Fruit fly (Drosophila melanogaster) whole organism, embryonic: ENCODE measurements around the gene CG6012.

ENCODE experiments used
- Abd-B ChIP-seq: fragments of 200-800 bp; sonication (Bioruptor generic); optimal IDR thresholded peaks from 2 replicates; lab custom pipeline; 2018; ENCODE audit warnings: missing biosample characterization, mild to moderate bottlenecking, missing genetic modification characterization, moderate library complexity
- Asciz ChIP-seq: fragments of 200-800 bp; sonication (Bioruptor generic); optimal IDR thresholded peaks from 2 replicates; lab custom pipeline; 2017; ENCODE audit warnings: missing biosample characterization, mild to moderate bottlenecking, missing genetic modification characterization, missing genetic modification reagents
- Atf6 ChIP-seq: fragments of 200-800 bp; sonication (Bioruptor generic); IDR thresholded peaks from 2 replicates; pipeline ENCODE4 v1.3.6; 2022; ENCODE audit warnings: missing biosample characterization, missing genetic modification characterization
- B-H1 ChIP-seq: fragments of 200-800 bp; sonication (Bioruptor generic); IDR thresholded peaks from 3 replicates; pipeline ENCODE4 v1.3.6; 2022; ENCODE audit warnings: missing biosample characterization, missing genetic modification characterization
- Bteb2 ChIP-seq: fragments of 200-800 bp; sonication (Bioruptor generic); optimal IDR thresholded peaks from 2 replicates; lab custom pipeline; 2016; ENCODE audit warnings: missing biosample characterization, missing genetic modification characterization
- CG10654 ChIP-seq: fragments of 200-800 bp; sonication (Bioruptor generic); optimal IDR thresholded peaks from 2 replicates; lab custom pipeline; 2016; ENCODE audit warnings: missing biosample characterization, missing genetic modification characterization
- CG10979 ChIP-seq: fragments of 200-800 bp; sonication (Bioruptor generic); optimal IDR thresholded peaks from 2 replicates; lab custom pipeline; 2018; ENCODE audit warnings: missing biosample characterization, mild to moderate bottlenecking, missing genetic modification characterization, moderate library complexity
- CG11093 ChIP-seq: fragments of 200-800 bp; sonication (Bioruptor generic); IDR thresholded peaks from 3 replicates; pipeline ENCODE4 v1.3.6; 2022; ENCODE audit warnings: missing biosample characterization, missing genetic modification characterization
- CG12104 ChIP-seq: fragments of 200-800 bp; sonication (Bioruptor generic); optimal IDR thresholded peaks from 3 replicates; lab custom pipeline; 2016; ENCODE audit warnings: missing biosample characterization, missing genetic modification characterization
- CG12391 ChIP-seq: fragments of 200-800 bp; sonication (Bioruptor generic); optimal IDR thresholded peaks from 3 replicates; lab custom pipeline; 2018; ENCODE audit warnings: missing biosample characterization, mild to moderate bottlenecking, missing genetic modification characterization, moderate library complexity
- CG12769 ChIP-seq: fragments of 200-800 bp; sonication (Bioruptor generic); optimal IDR thresholded peaks from 2 replicates; lab custom pipeline; 2019; ENCODE audit warnings: missing biosample characterization, mild to moderate bottlenecking, missing genetic modification characterization, moderate library complexity
- CG14050 ChIP-seq: fragments of 200-800 bp; sonication (Bioruptor generic); IDR thresholded peaks from 3 replicates; pipeline ENCODE4 v1.3.6; 2022; ENCODE audit warnings: missing biosample characterization, missing genetic modification characterization
- CG14667 ChIP-seq: fragments of 200-800 bp; sonication (Bioruptor generic); IDR thresholded peaks from 2 replicates; pipeline ENCODE4 v1.3.6; 2022; ENCODE audit warnings: missing biosample characterization, missing genetic modification characterization
- CG14965 ChIP-seq: fragments of 200-800 bp; sonication (Bioruptor generic); optimal IDR thresholded peaks from 2 replicates; lab custom pipeline; 2016; ENCODE audit warnings: missing biosample characterization, missing genetic modification characterization, borderline replicate concordance
- CG17359 ChIP-seq: fragments of 200-800 bp; sonication (Bioruptor generic); optimal IDR thresholded peaks from 3 replicates; lab custom pipeline; 2018; ENCODE audit warnings: missing biosample characterization, mild to moderate bottlenecking, missing genetic modification characterization, moderate library complexity
- CG30403 ChIP-seq: fragments of 200-800 bp; sonication (Bioruptor generic); optimal IDR thresholded peaks from 3 replicates; lab custom pipeline; 2016; ENCODE audit warnings: missing biosample characterization, missing genetic modification characterization
- CG31441 ChIP-seq: fragments of 200-800 bp; sonication (Bioruptor generic); IDR thresholded peaks from 2 replicates; pipeline ENCODE4 v1.3.6; 2022; ENCODE audit warnings: missing biosample characterization, missing genetic modification characterization
- CG32772 ChIP-seq: fragments of 200-800 bp; sonication (Bioruptor generic); IDR thresholded peaks from 2 replicates; pipeline ENCODE4 v1.3.6; 2022; ENCODE audit warnings: missing biosample characterization, missing genetic modification characterization
- CG34224 ChIP-seq: fragments of 200-800 bp; sonication (Bioruptor generic); IDR thresholded peaks from 3 replicates; pipeline ENCODE4 v1.3.6; 2022; ENCODE audit warnings: missing biosample characterization, missing genetic modification characterization; ENCODE audit not compliant: partially characterized antibody
- CG4424 ChIP-seq: fragments of 200-800 bp; sonication (Bioruptor generic); optimal IDR thresholded peaks from 3 replicates; lab custom pipeline; 2016; ENCODE audit warnings: missing biosample characterization, missing genetic modification characterization
- CG5180 ChIP-seq: fragments of 200-800 bp; sonication (Bioruptor generic); optimal IDR thresholded peaks from 3 replicates; lab custom pipeline; 2017; ENCODE audit warnings: missing biosample characterization, missing genetic modification characterization, mild to moderate bottlenecking, moderate library complexity, missing genetic modification reagents
- CG6272 ChIP-seq: fragments of 200-800 bp; sonication (Bioruptor generic); IDR thresholded peaks from 2 replicates; pipeline ENCODE4 v1.3.6; 2022; ENCODE audit warnings: missing biosample characterization, missing genetic modification characterization
- CG7839 ChIP-seq: fragments of 200-800 bp; sonication (Bioruptor generic); optimal IDR thresholded peaks from 3 replicates; lab custom pipeline; 2018; ENCODE audit warnings: missing biosample characterization, mild to moderate bottlenecking, missing genetic modification characterization, moderate library complexity
- CG7928 ChIP-seq: fragments of 200-800 bp; sonication (Bioruptor generic); optimal IDR thresholded peaks from 2 replicates; lab custom pipeline; 2017; ENCODE audit warnings: missing biosample characterization, mild to moderate bottlenecking, missing genetic modification characterization
- CG9932 ChIP-seq: fragments of 200-800 bp; sonication (Bioruptor generic); IDR thresholded peaks from 2 replicates; pipeline ENCODE4 v1.3.6; 2022; ENCODE audit warnings: missing biosample characterization, missing genetic modification characterization
- D ChIP-seq, 2 experiments: fragments of 200-800 bp in 1 of 2; fragments of >200 bp in 1 of 2; sonication (Bioruptor generic) in 1 of 2; optimal IDR thresholded peaks; 2 replicates in 1 of 2; 3 replicates in 1 of 2; lab custom pipeline; 2017; ENCODE audit warnings: mild to moderate bottlenecking in 1 of 2, missing biosample characterization in 1 of 2, missing genetic modification characterization in 1 of 2, missing genetic modification reagents in 1 of 2
- Elba2 ChIP-seq: fragments of 200-800 bp; sonication (Bioruptor generic); optimal IDR thresholded peaks from 3 replicates; lab custom pipeline; 2016; ENCODE audit warnings: missing biosample characterization, missing genetic modification characterization
- Fer2 ChIP-seq: fragments of 200-800 bp; sonication (Bioruptor generic); optimal IDR thresholded peaks from 2 replicates; lab custom pipeline; 2018; ENCODE audit warnings: missing biosample characterization, mild to moderate bottlenecking, missing genetic modification characterization, moderate library complexity
- HHEX ChIP-seq: fragments of 200-800 bp; sonication (Bioruptor generic); optimal IDR thresholded peaks from 3 replicates; lab custom pipeline; 2017; ENCODE audit warnings: missing biosample characterization, mild to moderate bottlenecking, missing genetic modification characterization, missing genetic modification reagents
- HmgD ChIP-seq: fragments of 200-800 bp; sonication (Bioruptor generic); optimal IDR thresholded peaks from 3 replicates; lab custom pipeline; 2016; ENCODE audit warnings: missing biosample characterization, missing genetic modification characterization
- Hmr ChIP-seq: fragments of 200-800 bp; sonication (Bioruptor generic); optimal IDR thresholded peaks from 3 replicates; lab custom pipeline; 2017; ENCODE audit warnings: mild to moderate bottlenecking, missing biosample characterization, missing genetic modification reagents, missing genetic modification characterization
- Sox100B ChIP-seq: fragments of 200-800 bp; sonication (Bioruptor generic); optimal IDR thresholded peaks from 3 replicates; lab custom pipeline; 2018; ENCODE audit warnings: missing biosample characterization, mild to moderate bottlenecking, missing genetic modification characterization
- Vsx1 ChIP-seq: fragments of 200-800 bp; sonication (Bioruptor generic); optimal IDR thresholded peaks from 2 replicates; lab custom pipeline; 2017; ENCODE audit warnings: missing biosample characterization, mild to moderate bottlenecking, missing genetic modification characterization, missing genetic modification reagents
- Xbp1 ChIP-seq: fragments of 200-800 bp; sonication (Bioruptor generic); optimal IDR thresholded peaks from 3 replicates; lab custom pipeline; 2016; ENCODE audit warnings: missing biosample characterization, mild to moderate bottlenecking, missing genetic modification characterization
- Xrp1 ChIP-seq: fragments of 200-800 bp; sonication (Bioruptor generic); IDR thresholded peaks from 2 replicates; pipeline ENCODE4 v1.3.6; 2022; ENCODE audit warnings: missing biosample characterization, missing genetic modification characterization
- bcd ChIP-seq: fragments of 200-800 bp; sonication (Bioruptor generic); optimal IDR thresholded peaks from 2 replicates; lab custom pipeline; 2017; ENCODE audit warnings: missing biosample characterization, mild to moderate bottlenecking, missing genetic modification characterization
- bsh ChIP-seq, 2 experiments: fragments of 200-800 bp; sonication (Bioruptor generic); optimal IDR thresholded peaks; 2 replicates each; lab custom pipeline; 2017 to 2018; ENCODE audit warnings: mild to moderate bottlenecking in 2 of 2, missing biosample characterization in 2 of 2, missing genetic modification characterization in 2 of 2, moderate library complexity in 1 of 2
- dmrt99B ChIP-seq: fragments of 200-800 bp; sonication (Bioruptor generic); optimal IDR thresholded peaks from 2 replicates; lab custom pipeline; 2018; ENCODE audit warnings: missing biosample characterization, mild to moderate bottlenecking, missing genetic modification characterization, moderate library complexity
- esg ChIP-seq: fragments of 200-800 bp; sonication (Bioruptor generic); conservative IDR thresholded peaks from 2 replicates; pipeline ENCODE4 v1.3.6; 2022; ENCODE audit warnings: missing biosample characterization, missing genetic modification characterization
- eve ChIP-seq, 2 experiments: fragments of >200 bp; optimal IDR thresholded peaks; 2 replicates each; lab custom pipeline; 2017; ENCODE audit warnings: missing biosample characterization in 2 of 2, missing genetic modification characterization in 2 of 2
- fru ChIP-seq: fragments of >200 bp; optimal IDR thresholded peaks from 2 replicates; lab custom pipeline; 2017
- gsb ChIP-seq: fragments of 200-800 bp; sonication (Bioruptor generic); IDR thresholded peaks from 2 replicates; pipeline ENCODE4 v1.3.6; 2022; ENCODE audit warnings: missing biosample characterization, missing genetic modification characterization
- hkb ChIP-seq, 2 experiments: fragments of 200-800 bp in 1 of 2; fragments of >200 bp in 1 of 2; sonication (Bioruptor generic) in 1 of 2; IDR thresholded peaks in 1 of 2; optimal IDR thresholded peaks in 1 of 2; 2 replicates each; pipeline versions ENCODE4 v1.3.6 to Lab custom; 2017 to 2022; ENCODE audit warnings: missing biosample characterization in 1 of 2, missing genetic modification characterization in 1 of 2
- ken ChIP-seq: fragments of 200-800 bp; sonication (Bioruptor generic); IDR thresholded peaks from 3 replicates; pipeline ENCODE4 v1.3.6; 2022; ENCODE audit warnings: missing biosample characterization, missing genetic modification characterization
- odd ChIP-seq: fragments of 200-800 bp; sonication (Bioruptor generic); optimal IDR thresholded peaks from 2 replicates; lab custom pipeline; 2017; ENCODE audit warnings: missing biosample characterization, mild to moderate bottlenecking, missing genetic modification characterization
- org-1 ChIP-seq: fragments of 200-800 bp; sonication (Bioruptor generic); optimal IDR thresholded peaks from 2 replicates; lab custom pipeline; 2017; ENCODE audit warnings: missing biosample characterization, missing genetic modification characterization
- ranshi ChIP-seq: fragments of 200-800 bp; sonication (Bioruptor generic); IDR thresholded peaks from 2 replicates; pipeline ENCODE4 v1.3.6; 2022; ENCODE audit warnings: missing biosample characterization, missing genetic modification characterization
- tap ChIP-seq: fragments of 200-800 bp; optimal IDR thresholded peaks from 3 replicates; lab custom pipeline; 2019; ENCODE audit warnings: missing biosample characterization, mild to moderate bottlenecking, missing genetic modification characterization, moderate library complexity
- ttk ChIP-seq: fragments of 200-800 bp; sonication (Bioruptor generic); IDR thresholded peaks from 2 replicates; pipeline ENCODE4 v2.1.2; 2022; ENCODE audit warnings: missing biosample characterization, missing genetic modification characterization

Gene CG6012

DNA sequence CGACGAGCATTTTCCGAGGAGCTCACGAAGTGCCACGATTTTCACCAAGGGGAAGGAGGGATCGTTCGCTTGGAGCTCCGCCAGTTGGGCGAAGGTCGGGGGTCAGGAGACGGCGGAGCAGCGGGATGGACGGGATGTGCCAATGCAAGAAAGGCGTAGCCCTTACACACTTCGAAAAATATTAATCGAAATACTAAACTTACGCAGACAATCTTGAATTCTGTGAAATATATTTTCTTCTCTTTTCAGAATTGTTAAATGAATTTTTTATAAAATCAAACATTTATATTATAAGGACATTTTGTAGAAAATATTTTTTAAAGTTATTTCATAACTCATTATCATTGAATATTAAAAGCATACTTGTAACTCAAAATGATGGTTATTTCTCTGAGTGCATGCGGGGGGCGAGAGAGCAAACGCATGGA lies 7.6 kb upstream of the CG6012 start (continued):
- TF ChIP-seq CG5180 (GFP tag; lab: Kevin White, UChicago), result peak; percentile 15
- TF ChIP-seq CG6272, result no peak
- TF ChIP-seq CG9932 (GFP tag; lab: Robert Waterston, UW), result peak; percentile 39; the same call in 1 of the 2 replicates
- peak; percentile 38; the same call in 1 of the 2 replicates for TF ChIP-seq CG32772 (GFP tag; lab: Robert Waterston, UW)
- peak; percentile 24 for TF ChIP-seq odd (GFP tag; lab: Kevin White, UChicago)
- no peak for TF ChIP-seq ranshi
- peak; percentile 24 for TF ChIP-seq HHEX (GFP tag; lab: Kevin White, UChicago)
- no peak for TF ChIP-seq CG10654 (GFP tag; lab: Kevin White, UChicago)
- no peak for TF ChIP-seq ken (GFP tag; lab: Robert Waterston, UW)
- TF ChIP-seq bsh (GFP tag; optimal IDR thresholded peaks at IDR 0.05; lab: Kevin White, UChicago), result peak in 1 of 2 experiments; percentile 51
- peak; percentile 61 for TF ChIP-seq bcd
- TF ChIP-seq CG12391 (tag; lab: Kevin White, UChicago), result peak; percentile 62
- peak; percentile 76 for TF ChIP-seq CG7839
- TF ChIP-seq Elba2 (GFP tag; lab: Kevin White, UChicago), result no peak
- TF ChIP-seq HmgD (GFP tag; lab: Kevin White, UChicago), result no peak
- no peak for TF ChIP-seq Bteb2
- no peak for TF ChIP-seq CG7928 (GFP tag; lab: Kevin White, UChicago)
- no peak for TF ChIP-seq Fer2 (tag; lab: Kevin White, UChicago)
- peak; percentile 31 for TF ChIP-seq Asciz (GFP tag; lab: Kevin White, UChicago)
- TF ChIP-seq Xbp1, result peak; percentile 43
- peak; percentile 75 for TF ChIP-seq dmrt99B
- TF ChIP-seq CG30403, result peak; percentile 48
- TF ChIP-seq CG14050 (GFP tag; lab: Robert Waterston, UW), result peak; percentile 45; the same call in 1 of the 3 replicates
- TF ChIP-seq CG31441 (GFP tag; lab: Robert Waterston, UW), result peak; percentile 67
- TF ChIP-seq CG17359, result peak; percentile 49
- no peak for TF ChIP-seq fru (lab: Kevin White, UChicago)
- 0 out of 2 replicates have a peak, but pooled peaks have one; percentile 29 for TF ChIP-seq esg (GFP tag; lab: Robert Waterston, UW)
- peak; percentile 57 for TF ChIP-seq CG10979 (tag; lab: Kevin White, UChicago)
- peak; percentile 61; the same call in 1 of the 2 replicates for TF ChIP-seq Atf6 (GFP tag; lab: Robert Waterston, UW)
- peak; percentile 46 for TF ChIP-seq Abd-B (GFP tag; lab: Kevin White, UChicago)
- no peak for TF ChIP-seq gsb
- TF ChIP-seq ttk, result peak; percentile 71
- TF ChIP-seq org-1 (GFP tag; lab: Kevin White, UChicago), result peak; percentile 23
- TF ChIP-seq Hmr (GFP tag; lab: Kevin White, UChicago), result peak; percentile 28
- no peak for TF ChIP-seq CG14965 (GFP tag; lab: Kevin White, UChicago)
- TF ChIP-seq tap (tag; lab: Kevin White, UChicago), result peak; percentile 33
- peak; percentile 41; the same call in 1 of the 2 replicates for TF ChIP-seq Xrp1 (GFP tag; lab: Robert Waterston, UW)
- TF ChIP-seq CG12104 (GFP tag; lab: Kevin White, UChicago), result no peak
- TF ChIP-seq eve (GFP tag; optimal IDR thresholded peaks at IDR 0.05; lab: Kevin White, UChicago), result peak in 1 of 2 experiments; percentile 32
- TF ChIP-seq Vsx1 (GFP tag; lab: Kevin White, UChicago), result peak; percentile 29
- peak; percentile 32; the same call in 1 of the 3 replicates for TF ChIP-seq B-H1 (GFP tag; lab: Robert Waterston, UW)
- TF ChIP-seq CG11093 (GFP tag; lab: Robert Waterston, UW), result no peak
- TF ChIP-seq CG34224, result no peak
- peak; percentile 71 for TF ChIP-seq Sox100B (GFP tag; lab: Kevin White, UChicago)
- peak; percentile 17 for TF ChIP-seq CG4424 (GFP tag; lab: Kevin White, UChicago)
- TF ChIP-seq CG12769 (tag; lab: Kevin White, UChicago), result peak; percentile 89
- TF ChIP-seq D (optimal IDR thresholded peaks at IDR 0.05; lab: Kevin White, UChicago), result no peak
- peak; percentile 24 for TF ChIP-seq D (GFP tag; optimal IDR thresholded peaks at IDR 0.05; lab: Kevin White, UChicago)
- no peak for TF ChIP-seq hkb (optimal IDR thresholded peaks at IDR 0.05; lab: Kevin White, UChicago)
- peak; percentile 53; the same call in 1 of the 2 replicates for TF ChIP-seq hkb (GFP tag; IDR thresholded peaks at IDR 0.05; lab: Robert Waterston, UW)
- TF ChIP-seq CG14667 (GFP tag; lab: Robert Waterston, UW), result peak; percentile 29; the same call in 1 of the 2 replicates
